Fruit fly (Drosophila melanogaster): ENCODE measurements around the gene Polr2J.
A peak's percentile ranks its signal among the peaks of the same experiment; 100 is the strongest.

Gene Polr2J

dm6 chr2L:17450505-17451415, 40.6 kb upstream of the Polr2J start (continued):
- TF ChIP-seq esg (GFP tag; conservative IDR thresholded peaks at IDR 0.05) (0 out of 2 replicates have a peak, but pooled peaks have one; percentile 5), pho (GFP tag; optimal IDR thresholded peaks at IDR 0.05) (peak; percentile 18), mld (GFP tag; IDR thresholded peaks at IDR 0.05; ENCODE audit: partially characterized antibody) (no peak), CG14667 (GFP tag; IDR thresholded peaks at IDR 0.05) (no peak), CG3726 (GFP tag; IDR thresholded peaks at IDR 0.05) (no peak), Doc2 (GFP tag; IDR thresholded peaks at IDR 0.05) (no peak), tup (GFP tag; optimal IDR thresholded peaks at IDR 0.05) (no peak), disco-r (GFP tag; optimal IDR thresholded peaks at IDR 0.05) (no peak)

- TF ChIP-seq Max (GFP tag; optimal IDR thresholded peaks at IDR 0.05) (no peak), Drgx (GFP tag; IDR thresholded peaks at IDR 0.05) (peak; percentile 68), btn (GFP tag; optimal IDR thresholded peaks at IDR 0.05) (no peak), pzg (GFP tag; optimal IDR thresholded peaks at IDR 0.05) (peak; percentile 3), emc (GFP tag; optimal IDR thresholded peaks at IDR 0.05) (no peak), Jarid2 (GFP tag; optimal IDR thresholded peaks at IDR 0.05) (peak; percentile 90), CG4404 (GFP tag; IDR thresholded peaks at IDR 0.05) (no peak), vfl (GFP tag; optimal IDR thresholded peaks at IDR 0.05) (no peak), odd (GFP tag; optimal IDR thresholded peaks at IDR 0.05) (no peak), CG9876 (GFP tag; optimal IDR thresholded peaks at IDR 0.05) (no peak), schlank (tag; optimal IDR thresholded peaks at IDR 0.05) (peak; percentile 12), CG16779 (GFP tag; IDR thresholded peaks at IDR 0.05) (no peak), CG10147 (GFP tag; optimal IDR thresholded peaks at IDR 0.05) (no peak), Oli (tag; optimal IDR thresholded peaks at IDR 0.05) (no peak), crc (GFP tag; optimal IDR thresholded peaks at IDR 0.05) (no peak), dysf (GFP tag; IDR thresholded peaks at IDR 0.05) (no peak), sim (GFP tag; IDR thresholded peaks at IDR 0.05) (no peak), CG10431 (GFP tag; optimal IDR thresholded peaks at IDR 0.05) (no peak), ken (GFP tag; IDR thresholded peaks at IDR 0.05) (no peak), croc (GFP tag; conservative IDR thresholded peaks at IDR 0.05) (no peak), Hr78 (GFP tag; optimal IDR thresholded peaks at IDR 0.05) (no peak), CG18476 (GFP tag; optimal IDR thresholded peaks at IDR 0.05) (no peak), Atf3 (GFP tag; optimal IDR thresholded peaks at IDR 0.05) (no peak), CG8290 (GFP tag; optimal IDR thresholded peaks at IDR 0.05) (no peak), CG8290 (tag; optimal IDR thresholded peaks at IDR 0.05) (peak in 1 of 2 experiments; percentile 57), YL-1 (GFP tag; optimal IDR thresholded peaks at IDR 0.05) (no peak), pan (optimal IDR thresholded peaks at IDR 0.05) (no peak), pan (GFP tag; optimal IDR thresholded peaks at IDR 0.05 in 1 of 2, IDR thresholded peaks at IDR 0.05 in 1 of 2) (no peak), CG4730 (GFP tag; IDR thresholded peaks at IDR 0.05) (no peak), gem (tag; optimal IDR thresholded peaks at IDR 0.05) (peak; percentile 18), ap (GFP tag; IDR thresholded peaks at IDR 0.05) (no peak), CG12071 (GFP tag; optimal IDR thresholded peaks at IDR 0.05) (no peak), sens (GFP tag) (peak; percentile 80), CG9797 (GFP tag; optimal IDR thresholded peaks at IDR 0.05) (no peak), mirr (GFP tag; optimal IDR thresholded peaks at IDR 0.05) (peak; percentile 21), Dll (GFP tag; IDR thresholded peaks at IDR 0.05; ENCODE audit: partially characterized antibody) (no peak), vvl (GFP tag; IDR thresholded peaks at IDR 0.05) (no peak), ci (GFP tag; IDR thresholded peaks at IDR 0.05) (peak; percentile 53; the same call in 2 of the 3 replicates), sqz (GFP tag; optimal IDR thresholded peaks at IDR 0.05) (peak; percentile 10)
These were observed 39.6 kb upstream of the Polr2J start, which contains the start of gene dl for dm6 chr2L:17449608-17450504. Gene dl, minus strand, starts transcription at chr2L:17450364.
